Worm (Caenorhabditis elegans): ENCODE measurements around the gene T26G10.5.

- TF ChIP-seq W03F9.2 (tag; optimal IDR thresholded peaks at IDR 0.05) (no peak), dao-5 (tag; optimal IDR thresholded peaks at IDR 0.05) (no peak), him-1 (tag; optimal IDR thresholded peaks at IDR 0.05) (no peak)
These were observed 12.9 kb downstream of the T26G10.5 start, which contains the start of gene T26G10.3 for ce11 chrIII:9413340-9413739.
